Worm (Caenorhabditis elegans): ENCODE measurements around the gene Y39G8B.9.

ce11 chrII:13972199-13972598 lies 9.0 kb upstream of the Y39G8B.9 start:
- TF ChIP-seq isw-1 (GFP tag; IDR thresholded peaks at IDR 0.05) = no peak
- no peak for TF ChIP-seq ceh-82 (tag; optimal IDR thresholded peaks at IDR 0.05)
- no peak for TF ChIP-seq sox-4 (tag; optimal IDR thresholded peaks at IDR 0.05)
